Worm (Caenorhabditis elegans) whole organism, young adult: ENCODE results near the gene R11F4.1.

Experiments used
- B0035.1 ChIP-seq: sonication (generic microtip); optimal IDR thresholded peaks from 2 replicates; lab custom pipeline; 2016; ENCODE audit warnings: missing genetic modification characterization, mild to moderate bottlenecking, missing compliant biosample characterization, missing genotype, missing genetic modification reagents
- B0336.3 ChIP-seq: fragments of 200-800 bp; sonication (Bioruptor generic); IDR thresholded peaks from 2 replicates; pipeline ENCODE4 v1.3.6; 2022; ENCODE audit warnings: missing genetic modification characterization, missing compliant biosample characterization
- F23B12.7 ChIP-seq: sonication (generic microtip); optimal IDR thresholded peaks from 2 replicates; lab custom pipeline; 2017; ENCODE audit warnings: missing genetic modification characterization, mild to moderate bottlenecking, missing compliant biosample characterization, antibody characterized with exemption, moderate library complexity; ENCODE audit not compliant: insufficient read depth
- F39B2.1 ChIP-seq: fragments of 200-800 bp; sonication (Bioruptor generic); IDR thresholded peaks from 2 replicates; pipeline ENCODE4 v1.3.6; 2022; ENCODE audit warnings: missing genetic modification reagents, missing genetic modification characterization, missing compliant biosample characterization
- F57C9.4 ChIP-seq: sonication (generic microtip); optimal IDR thresholded peaks from 2 replicates; lab custom pipeline; 2017; ENCODE audit warnings: mild to moderate bottlenecking, missing genetic modification characterization, missing compliant biosample characterization
- Y67H2A.10 ChIP-seq: fragments of 200-800 bp; sonication (Bioruptor generic); conservative IDR thresholded peaks from 2 replicates; pipeline ENCODE4 v1.3.6; 2022; ENCODE audit warnings: missing genetic modification reagents, missing genetic modification characterization, missing compliant biosample characterization
- Y79H2A.3 ChIP-seq: fragments of 200-800 bp; sonication (Bioruptor generic); conservative IDR thresholded peaks from 2 replicates; pipeline ENCODE4 v1.3.6; 2022; ENCODE audit warnings: missing genetic modification reagents, missing genetic modification characterization, missing compliant biosample characterization
- Y95B8A.8 ChIP-seq: fragments of 200-800 bp; sonication (Bioruptor generic); IDR thresholded peaks from 2 replicates; pipeline ENCODE4 v1.3.6; 2022; ENCODE audit warnings: missing genetic modification reagents, missing genetic modification characterization, missing compliant biosample characterization
- ama-1 ChIP-seq, 3 experiments: fragments of 150-350 bp in 1 of 3; sonication (generic microtip) in 2 of 3; optimal IDR thresholded peaks; 2 replicates each; lab custom pipeline; 2014 to 2018; ENCODE audit warnings: missing biosample characterization in 2 of 3, missing genetic modification characterization in 2 of 3, missing genetic modification reagents in 2 of 3
- aptf-3 ChIP-seq: fragments of 200-800 bp; sonication (Bioruptor generic); IDR thresholded peaks from 2 replicates; pipeline ENCODE4 v1.3.6; 2022; ENCODE audit warnings: missing genetic modification characterization, missing compliant biosample characterization
- atf-7 ChIP-seq: sonication (generic microtip); optimal IDR thresholded peaks from 2 replicates; lab custom pipeline; 2017; ENCODE audit warnings: mild to moderate bottlenecking, missing genetic modification characterization, missing compliant biosample characterization
- attf-6 ChIP-seq: fragments of 200-800 bp; sonication (Bioruptor generic); IDR thresholded peaks from 2 replicates; pipeline ENCODE4 v1.3.6; 2022; ENCODE audit warnings: missing genetic modification reagents, missing genetic modification characterization, missing compliant biosample characterization
- bed-1 ChIP-seq: fragments of 200-800 bp; sonication (Bioruptor generic); IDR thresholded peaks from 2 replicates; pipeline ENCODE4 v1.3.6; 2022; ENCODE audit warnings: missing genetic modification reagents, missing genetic modification characterization, missing compliant biosample characterization
- cebp-2 ChIP-seq: fragments of 200-800 bp; sonication (Bioruptor generic); IDR thresholded peaks from 2 replicates; pipeline ENCODE4 v1.3.6; 2022; ENCODE audit warnings: missing genetic modification characterization, missing compliant biosample characterization
- ceh-100 ChIP-seq: fragments of 200-800 bp; sonication (Bioruptor generic); IDR thresholded peaks from 2 replicates; pipeline ENCODE4 v1.3.6; 2022; ENCODE audit warnings: missing genetic modification reagents, missing genetic modification characterization, missing compliant biosample characterization
- ceh-27 ChIP-seq: fragments of 200-800 bp; sonication (Bioruptor generic); optimal IDR thresholded peaks from 2 replicates; lab custom pipeline; 2018; ENCODE audit warnings: mild to moderate bottlenecking, missing genetic modification characterization, moderate library complexity, missing compliant biosample characterization
- ceh-58 ChIP-seq: fragments of 200-800 bp; sonication (Bioruptor generic); IDR thresholded peaks from 2 replicates; pipeline ENCODE4 v1.3.6; 2022; ENCODE audit warnings: missing genetic modification characterization, missing compliant biosample characterization
- chd-7 ChIP-seq: sonication (generic microtip); optimal IDR thresholded peaks from 2 replicates; lab custom pipeline; 2016; ENCODE audit warnings: mild to moderate bottlenecking, missing genetic modification characterization, moderate library complexity, missing compliant biosample characterization
- dox-1 ChIP-seq: fragments of 200-800 bp; sonication (Bioruptor generic); IDR thresholded peaks from 2 replicates; pipeline ENCODE4 v1.3.6; 2022; ENCODE audit warnings: missing genetic modification reagents, missing genetic modification characterization, missing compliant biosample characterization
- dpl-1 ChIP-seq: fragments of 150-350 bp; optimal IDR thresholded peaks from 2 replicates; lab custom pipeline; 2014; ENCODE audit warnings: missing biosample characterization, missing genetic modification reagents, missing genetic modification characterization
- egl-44 ChIP-seq: fragments of 200-800 bp; sonication (Bioruptor generic); IDR thresholded peaks from 2 replicates; pipeline ENCODE4 v1.3.6; 2022; ENCODE audit warnings: missing genetic modification reagents, missing genetic modification characterization, missing compliant biosample characterization
- egrh-3 ChIP-seq: fragments of 200-800 bp; sonication (Bioruptor generic); IDR thresholded peaks from 2 replicates; pipeline ENCODE4 v1.3.6; 2022; ENCODE audit warnings: missing genetic modification reagents, missing genetic modification characterization, missing compliant biosample characterization
- ekl-4 ChIP-seq: fragments of 200-800 bp; sonication (Bioruptor generic); IDR thresholded peaks from 2 replicates; pipeline ENCODE4 v1.3.6; 2022; ENCODE audit warnings: missing genetic modification reagents, missing genetic modification characterization, missing compliant biosample characterization
- ets-4 ChIP-seq: fragments of 200-800 bp; sonication (Bioruptor generic); optimal IDR thresholded peaks from 2 replicates; lab custom pipeline; 2018; ENCODE audit warnings: mild to moderate bottlenecking, missing genetic modification characterization, missing compliant biosample characterization
- gei-17 ChIP-seq: fragments of 200-800 bp; sonication (Bioruptor generic); optimal IDR thresholded peaks from 2 replicates; lab custom pipeline; 2018; ENCODE audit warnings: mild to moderate bottlenecking, missing genetic modification characterization, missing compliant biosample characterization
- him-1 ChIP-seq: sonication (generic microtip); optimal IDR thresholded peaks from 2 replicates; lab custom pipeline; 2016; ENCODE audit warnings: missing genotype, missing genetic modification reagents, missing genetic modification characterization, missing compliant biosample characterization
- hlh-12 ChIP-seq: sonication (generic microtip); optimal IDR thresholded peaks from 2 replicates; lab custom pipeline; 2016; ENCODE audit warnings: missing genetic modification characterization, missing compliant biosample characterization
- hsf-1 ChIP-seq: fragments of 200-800 bp; sonication (Bioruptor generic); IDR thresholded peaks from 2 replicates; pipeline ENCODE4 v1.3.6; 2022; ENCODE audit warnings: missing genetic modification reagents, missing genetic modification characterization, missing compliant biosample characterization
- let-526 ChIP-seq: fragments of 200-800 bp; sonication (Bioruptor generic); IDR thresholded peaks from 2 replicates; pipeline ENCODE4 v1.3.6; 2022; ENCODE audit warnings: missing genetic modification reagents, missing genetic modification characterization, missing compliant biosample characterization
- madf-3 ChIP-seq: fragments of 200-800 bp; sonication (Bioruptor generic); IDR thresholded peaks from 2 replicates; pipeline ENCODE4 v1.3.6; 2022; ENCODE audit warnings: missing genetic modification reagents, missing genetic modification characterization, missing compliant biosample characterization
- madf-6 ChIP-seq: fragments of 200-800 bp; sonication (Bioruptor generic); IDR thresholded peaks from 2 replicates; pipeline ENCODE4 v1.3.6; 2022; ENCODE audit warnings: missing genetic modification reagents, missing genetic modification characterization, missing compliant biosample characterization
- madf-8 ChIP-seq: fragments of 200-800 bp; sonication (Bioruptor generic); conservative IDR thresholded peaks from 2 replicates; pipeline ENCODE4 v1.3.6; 2022; ENCODE audit warnings: missing genetic modification reagents, missing genetic modification characterization, missing compliant biosample characterization
- mcd-1 ChIP-seq: fragments of 200-800 bp; sonication (Bioruptor generic); IDR thresholded peaks from 2 replicates; pipeline ENCODE4 v1.3.6; 2022; ENCODE audit warnings: missing genetic modification reagents, missing genetic modification characterization, missing compliant biosample characterization
- mxl-1 ChIP-seq: sonication (generic microtip); optimal IDR thresholded peaks from 2 replicates; lab custom pipeline; 2016; ENCODE audit warnings: missing genetic modification characterization, missing compliant biosample characterization
- nfya-2 ChIP-seq: fragments of 200-800 bp; sonication (Bioruptor generic); IDR thresholded peaks from 2 replicates; pipeline ENCODE4 v1.3.6; 2022; ENCODE audit warnings: missing genetic modification reagents, missing genetic modification characterization, missing compliant biosample characterization
- nfyb-1 ChIP-seq: fragments of 200-800 bp; sonication (Bioruptor generic); IDR thresholded peaks from 2 replicates; pipeline ENCODE4 v1.3.6; 2022; ENCODE audit warnings: missing genetic modification reagents, missing genetic modification characterization, missing compliant biosample characterization
- nhr-120 ChIP-seq: fragments of 200-800 bp; sonication (Bioruptor generic); IDR thresholded peaks from 2 replicates; pipeline ENCODE4 v1.3.6; 2022; ENCODE audit warnings: missing genetic modification characterization, missing compliant biosample characterization
- pbrm-1 ChIP-seq: fragments of 200-800 bp; sonication (Bioruptor generic); IDR thresholded peaks from 2 replicates; pipeline ENCODE4 v1.3.6; 2022; ENCODE audit warnings: missing genetic modification reagents, missing genetic modification characterization, missing compliant biosample characterization
- rcor-1 ChIP-seq: fragments of 200-800 bp; sonication (Bioruptor generic); IDR thresholded peaks from 2 replicates; pipeline ENCODE4 v1.3.6; 2022; ENCODE audit warnings: missing genetic modification reagents, missing genetic modification characterization, missing compliant biosample characterization
- repo-1 ChIP-seq: sonication (generic microtip); optimal IDR thresholded peaks from 2 replicates; lab custom pipeline; 2017; ENCODE audit warnings: mild to moderate bottlenecking, missing genetic modification characterization, missing compliant biosample characterization
- snpc-1.1 ChIP-seq: sonication (generic microtip); optimal IDR thresholded peaks from 2 replicates; lab custom pipeline; 2017; ENCODE audit warnings: missing genetic modification characterization, mild to moderate bottlenecking, missing compliant biosample characterization, antibody characterized with exemption, moderate library complexity, missing genotype, missing genetic modification reagents; ENCODE audit not compliant: insufficient read depth
- tbx-9 ChIP-seq: sonication (generic microtip); optimal IDR thresholded peaks from 2 replicates; lab custom pipeline; 2016; ENCODE audit warnings: borderline replicate concordance, missing genetic modification characterization, inconsistent platforms, missing compliant biosample characterization
- tlf-1 ChIP-seq: fragments of 200-800 bp; sonication (Bioruptor generic); optimal IDR thresholded peaks from 2 replicates; lab custom pipeline; 2018; ENCODE audit warnings: mild to moderate bottlenecking, missing genetic modification characterization, missing compliant biosample characterization
- unc-130 ChIP-seq: sonication (generic microtip); optimal IDR thresholded peaks from 2 replicates; lab custom pipeline; 2016; ENCODE audit warnings: missing genetic modification reagents, missing genetic modification characterization, missing compliant biosample characterization
- unc-62 ChIP-seq: fragments of 150-350 bp; optimal IDR thresholded peaks from 2 replicates; lab custom pipeline; 2014; ENCODE audit warnings: missing biosample characterization, missing genetic modification reagents, missing genetic modification characterization
- zfh-2 ChIP-seq: fragments of 200-800 bp; sonication (Bioruptor generic); conservative IDR thresholded peaks from 2 replicates; pipeline ENCODE4 v1.3.6; 2022; ENCODE audit warnings: missing genetic modification reagents, missing genetic modification characterization, missing compliant biosample characterization
- ztf-26 ChIP-seq: sonication (generic microtip); optimal IDR thresholded peaks from 2 replicates; lab custom pipeline; 2017; ENCODE audit warnings: missing genetic modification characterization, missing compliant biosample characterization

The R11F4.1 gene

ce11 chrII:4042696-4043095 is 49.0 kb upstream of the R11F4.1 start (continued):
- TF ChIP-seq ets-4 (GFP tag; lab: Kevin White, UChicago): no peak
- TF ChIP-seq F57C9.4 (tag; lab: Kevin White, UChicago): no peak
- TF ChIP-seq ztf-26 (tag; lab: Kevin White, UChicago): no peak
- no peak; the same call in 1 of the 2 replicates for TF ChIP-seq mcd-1 (GFP tag; lab: Robert Waterston, UW)
- no peak for TF ChIP-seq B0035.1 (tag; lab: Kevin White, UChicago)
- peak; percentile 55; the same call in 1 of the 2 replicates for TF ChIP-seq F39B2.1
- no peak for TF ChIP-seq bed-1 (GFP tag; lab: Robert Waterston, UW)
- peak; percentile 46 for TF ChIP-seq chd-7 (tag; lab: Kevin White, UChicago)
- TF ChIP-seq ceh-100 (GFP tag; lab: Robert Waterston, UW): 0 out of 2 replicates have a peak, but pooled peaks have one; percentile 13
- TF ChIP-seq unc-62 (GFP tag; lab: Kevin White, UChicago): no peak
- TF ChIP-seq egl-44 (GFP tag; lab: Robert Waterston, UW): no peak
- TF ChIP-seq atf-7: peak; percentile 58
- TF ChIP-seq dpl-1: no peak
- TF ChIP-seq madf-3 (GFP tag; lab: Robert Waterston, UW): peak; percentile 77; the same call in 1 of the 2 replicates
- peak; percentile 58; the same call in 1 of the 2 replicates for TF ChIP-seq hsf-1
- TF ChIP-seq mxl-1 (tag; lab: Kevin White, UChicago): no peak
- TF ChIP-seq Y67H2A.10 (GFP tag; lab: Robert Waterston, UW): no peak
- TF ChIP-seq rcor-1: peak; percentile 44; the same call in 1 of the 2 replicates
- no peak for TF ChIP-seq nfyb-1
- no peak; the same call in 1 of the 2 replicates for TF ChIP-seq cebp-2 (GFP tag; lab: Robert Waterston, UW)
- peak; percentile 79 for TF ChIP-seq ekl-4 (GFP tag; lab: Robert Waterston, UW)
- TF ChIP-seq snpc-1.1 (tag; lab: Kevin White, UChicago): no peak
- TF ChIP-seq nhr-120 (GFP tag; lab: Robert Waterston, UW): no peak
- TF ChIP-seq attf-6: peak; percentile 45; the same call in 1 of the 2 replicates
- peak; percentile 42 for TF ChIP-seq ama-1 (optimal IDR thresholded peaks at IDR 0.05; lab: Kevin White, UChicago)
- TF ChIP-seq ama-1 (GFP tag; optimal IDR thresholded peaks at IDR 0.05; lab: Kevin White, UChicago): peak in 1 of 2 experiments; percentile 38
- TF ChIP-seq madf-8 (GFP tag; lab: Robert Waterston, UW): peak; percentile 36; the same call in 1 of the 2 replicates
- peak; percentile 10 for TF ChIP-seq unc-130 (GFP tag; lab: Kevin White, UChicago)
- no peak for TF ChIP-seq tbx-9
- TF ChIP-seq aptf-3: peak; percentile 86; the same call in 1 of the 2 replicates
- TF ChIP-seq tlf-1 (GFP tag; lab: Kevin White, UChicago): peak; percentile 38
- no peak for TF ChIP-seq zfh-2 (GFP tag; lab: Robert Waterston, UW)
- no peak for TF ChIP-seq egrh-3
- no peak for TF ChIP-seq ceh-27 (GFP tag; lab: Kevin White, UChicago)
- 0 out of 2 replicates have a peak, but pooled peaks have one; percentile 24 for TF ChIP-seq pbrm-1 (GFP tag; lab: Robert Waterston, UW)
- peak; percentile 90 for TF ChIP-seq B0336.3
- peak; percentile 81 for TF ChIP-seq madf-6
- no peak for TF ChIP-seq F23B12.7 (tag; lab: Kevin White, UChicago)

- no peak for TF ChIP-seq F57C9.4 (tag; lab: Kevin White, UChicago)
- TF ChIP-seq Y67H2A.10 (GFP tag; lab: Robert Waterston, UW): peak; percentile 51; the same call in 1 of the 2 replicates
- peak; percentile 66 for TF ChIP-seq ceh-27 (GFP tag; lab: Kevin White, UChicago)
- 0 out of 2 replicates have a peak, but pooled peaks have one; percentile 46 for TF ChIP-seq Y79H2A.3 (GFP tag; lab: Robert Waterston, UW)
- TF ChIP-seq madf-6: peak; percentile 93
- TF ChIP-seq hlh-12: no peak
- no peak for TF ChIP-seq let-526 (GFP tag; lab: Robert Waterston, UW)
- peak; percentile 54 for TF ChIP-seq atf-7
- peak; percentile 74; the same call in 1 of the 2 replicates for TF ChIP-seq rcor-1
- TF ChIP-seq gei-17 (GFP tag; lab: Kevin White, UChicago): peak; percentile 17
- no peak for TF ChIP-seq snpc-1.1 (tag; lab: Kevin White, UChicago)
- TF ChIP-seq him-1 (tag; lab: Kevin White, UChicago): peak; percentile 29
- TF ChIP-seq tlf-1 (GFP tag; lab: Kevin White, UChicago): peak; percentile 80
- peak; percentile 68; the same call in 1 of the 2 replicates for TF ChIP-seq B0336.3
- no peak for TF ChIP-seq nfya-2 (GFP tag; lab: Robert Waterston, UW)
- peak; percentile 71; the same call in 1 of the 2 replicates for TF ChIP-seq Y95B8A.8 (GFP tag; lab: Robert Waterston, UW)
- TF ChIP-seq ceh-58 (GFP tag; lab: Robert Waterston, UW): no peak
- TF ChIP-seq cebp-2 (GFP tag; lab: Robert Waterston, UW): no peak
- no peak for TF ChIP-seq mxl-1 (tag; lab: Kevin White, UChicago)
- TF ChIP-seq dox-1: peak; percentile 92
- TF ChIP-seq unc-130 (GFP tag; lab: Kevin White, UChicago): peak; percentile 56
- TF ChIP-seq repo-1 (tag; lab: Kevin White, UChicago): peak; percentile 40
Measured at ce11 chrII:4044349-4044748, 47.4 kb upstream of the R11F4.1 start, which contains the start of gene rpn-11. Gene rpn-11, minus strand, starts transcription at chrII:4044546.
